Worm (Caenorhabditis elegans) whole organism, L1 larva: ENCODE results near the gene nhr-153.

Source experiments
- aly-2 ChIP-seq: fragments of 150-350 bp; optimal IDR thresholded peaks from 2 replicates; lab custom pipeline; 2014; ENCODE audit warnings: missing biosample characterization, missing genetic modification characterization
- ama-1 ChIP-seq: fragments of 150-350 bp; optimal IDR thresholded peaks from 2 replicates; lab custom pipeline; 2014
- elt-3 ChIP-seq, 6 experiments: fragments of 150-350 bp in 1 of 6; sonication (generic microtip); optimal IDR thresholded peaks; 2 replicates each; lab custom pipeline; 2017 to 2018; ENCODE audit warnings: missing biosample characterization in 6 of 6, missing genetic modification characterization in 6 of 6, inconsistent platforms in 1 of 6
- fkh-8 ChIP-seq: sonication (generic microtip); optimal IDR thresholded peaks from 2 replicates; lab custom pipeline; 2016; ENCODE audit warnings: mild to moderate bottlenecking, missing genetic modification characterization, missing compliant biosample characterization
- isw-1 ChIP-seq: fragments of 200-800 bp; sonication (Bioruptor generic); IDR thresholded peaks from 2 replicates; pipeline ENCODE4 v1.3.6; 2022; ENCODE audit warnings: missing genetic modification characterization, missing compliant biosample characterization
- lin-13 ChIP-seq: fragments of 150-350 bp; optimal IDR thresholded peaks from 2 replicates; lab custom pipeline; 2014; ENCODE audit warnings: missing biosample characterization, missing genetic modification reagents, missing genetic modification characterization
- lir-3 ChIP-seq: sonication (generic microtip); optimal IDR thresholded peaks from 2 replicates; lab custom pipeline; 2016; ENCODE audit warnings: mild to moderate bottlenecking, missing genetic modification characterization, moderate library complexity, missing compliant biosample characterization; ENCODE audit not compliant: poor library complexity
- nhr-11 ChIP-seq: fragments of 150-350 bp; optimal IDR thresholded peaks from 2 replicates; lab custom pipeline; 2014; ENCODE audit warnings: missing biosample characterization, missing genetic modification characterization
- pag-3 ChIP-seq: sonication (generic microtip); optimal IDR thresholded peaks from 2 replicates; lab custom pipeline; 2017; ENCODE audit warnings: missing genetic modification characterization, mild to moderate bottlenecking, missing compliant biosample characterization, antibody characterized with exemption, borderline replicate concordance; ENCODE audit not compliant: insufficient read depth
- snu-23 ChIP-seq: sonication (generic microtip); optimal IDR thresholded peaks from 2 replicates; lab custom pipeline; 2016; ENCODE audit warnings: missing genetic modification characterization, missing compliant biosample characterization
- unc-130 ChIP-seq: fragments of 150-350 bp; optimal IDR thresholded peaks from 2 replicates; lab custom pipeline; 2017; ENCODE audit warnings: missing biosample characterization, missing genetic modification characterization, inconsistent platforms

- TF ChIP-seq lir-3 (tag; lab: Kevin White, UChicago) (no peak), elt-3 (tag; optimal IDR thresholded peaks at IDR 0.05; lab: Kevin White, UChicago) (no peak), unc-130 (no peak), lin-13 (GFP tag; lab: Kevin White, UChicago) (no peak), ama-1 (lab: Kevin White, UChicago) (no peak), pag-3 (tag; lab: Kevin White, UChicago) (no peak), aly-2 (tag; lab: Kevin White, UChicago) (no peak), nhr-11 (tag; lab: Kevin White, UChicago) (no peak), snu-23 (no peak), fkh-8 (tag; lab: Kevin White, UChicago) (no peak), isw-1 (no peak)
Measured at ce11 chrV:12153784-12154183, 49.8 kb downstream of the nhr-153 start.
